Worm (Caenorhabditis elegans): ENCODE data around the gene C25G4.3.

C25G4.3 gene

DNA sequence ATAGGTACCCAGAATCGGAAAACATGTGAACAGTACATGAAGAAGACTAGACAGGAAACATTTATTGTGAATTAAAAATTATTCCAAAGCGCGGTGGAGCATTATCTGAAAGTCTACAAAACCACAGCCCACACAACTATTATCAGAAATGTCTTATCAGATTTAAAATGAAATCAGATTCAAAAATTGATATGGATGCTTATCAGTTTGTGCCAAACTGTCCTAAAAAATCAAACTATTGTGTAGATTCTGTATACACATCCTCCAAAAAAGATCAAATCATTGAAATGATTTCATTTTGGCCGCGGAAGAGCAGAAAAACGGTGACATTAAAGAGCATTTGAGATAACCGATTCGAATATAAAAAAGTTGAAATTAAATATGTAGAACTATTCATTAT, 10.2 kb downstream of the C25G4.3 start, which contains the start of gene irg-4 (continued):
- TF ChIP-seq snpc-1.2 (GFP tag; IDR thresholded peaks at IDR 0.05): no peak
- no peak for TF ChIP-seq daf-16 (GFP tag; optimal IDR thresholded peaks at IDR 0.05)
- peak; percentile 55 for TF ChIP-seq daf-16 (tag; optimal IDR thresholded peaks at IDR 0.05)
- TF ChIP-seq mes-2 (tag; optimal IDR thresholded peaks at IDR 0.05; ENCODE audit: poor library complexity, severe bottlenecking): no peak
- TF ChIP-seq nhr-11 (tag; optimal IDR thresholded peaks at IDR 0.05): no peak
- TF ChIP-seq R02D3.7 (tag; optimal IDR thresholded peaks at IDR 0.05): no peak

DNA sequence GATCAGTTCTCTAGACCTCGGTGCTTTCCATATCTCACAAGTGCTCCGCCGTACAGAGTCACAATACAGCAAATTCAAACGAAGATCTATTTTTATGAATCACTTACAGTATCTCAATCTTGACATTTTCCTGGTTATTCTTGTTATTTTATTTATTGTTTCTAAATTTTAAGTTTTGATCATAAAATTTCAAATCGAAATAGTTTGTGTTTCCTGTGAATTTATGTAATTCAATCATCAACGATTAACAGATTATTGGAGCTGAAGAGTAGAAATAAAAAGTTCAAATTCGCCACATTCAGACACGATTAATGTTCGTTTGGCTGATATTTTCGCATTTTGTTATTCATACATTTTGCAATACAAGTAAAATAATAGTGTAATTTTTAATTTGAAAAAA, 13.3 kb downstream of the C25G4.3 start, which contains the start of gene clec-184:
Gene clec-184, plus strand, starts transcription at position 301 of the 400 bp plus-strand sequence.
- TF ChIP-seq mxl-2 (GFP tag; conservative IDR thresholded peaks at IDR 0.05) (no peak), ama-1 (optimal IDR thresholded peaks at IDR 0.05) (no peak), nhr-102 (tag; optimal IDR thresholded peaks at IDR 0.05) (no peak), tag-97 (GFP tag; IDR thresholded peaks at IDR 0.05) (no peak), lin-29 (GFP tag; IDR thresholded peaks at IDR 0.05) (no peak), lin-13 (GFP tag; optimal IDR thresholded peaks at IDR 0.05) (no peak), fos-1 (tag; optimal IDR thresholded peaks at IDR 0.05) (no peak)

DNA sequence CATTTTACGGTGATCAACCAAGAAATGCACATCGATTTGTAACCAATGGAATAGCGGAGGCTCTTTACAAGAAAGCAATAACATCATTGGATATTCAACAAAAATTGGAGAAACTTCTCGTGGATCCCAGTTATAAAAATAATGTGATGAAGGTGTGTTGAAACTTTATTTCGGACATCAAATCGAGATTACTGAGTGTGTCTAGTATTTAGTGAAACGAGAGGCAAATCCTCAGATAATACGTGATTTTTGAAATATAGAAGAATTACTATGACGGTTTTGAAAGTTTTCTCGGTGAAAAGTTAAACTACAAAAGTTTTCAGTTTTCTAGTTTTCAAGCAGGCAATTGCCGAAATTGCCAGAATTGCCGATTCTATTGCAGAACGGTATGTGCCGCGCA, 13.9 kb downstream of the C25G4.3 start:
- no peak for TF ChIP-seq ceh-82 (tag; optimal IDR thresholded peaks at IDR 0.05)
- TF ChIP-seq dmd-8 (GFP tag; IDR thresholded peaks at IDR 0.05): no peak
- TF ChIP-seq aha-1 (tag): peak; percentile 92

DNA sequence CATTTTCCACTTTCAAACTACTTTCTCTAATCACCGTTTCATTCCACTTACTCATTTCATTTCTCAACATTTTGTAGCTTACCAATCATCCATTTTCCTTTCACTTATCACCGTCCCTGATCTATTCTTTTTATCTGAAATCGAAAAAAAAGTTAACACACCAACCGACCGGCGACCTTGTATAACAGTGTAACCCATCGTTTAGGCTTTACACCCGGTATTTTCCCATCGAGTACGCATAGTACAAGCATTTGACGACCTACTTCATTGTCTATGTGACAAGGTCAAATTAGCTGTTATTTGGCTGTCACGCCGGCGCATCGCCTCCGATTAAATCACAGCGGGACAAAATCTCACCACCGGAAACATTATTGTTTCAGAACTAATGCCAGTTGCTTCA, 16.2 kb downstream of the C25G4.3 start:
- TF ChIP-seq snpc-4 (tag; optimal IDR thresholded peaks at IDR 0.05) (no peak), aha-1 (tag) (peak; percentile 16), R02D3.7 (tag; optimal IDR thresholded peaks at IDR 0.05) (no peak), rbr-2 (tag; optimal IDR thresholded peaks at IDR 0.05) (no peak), nhr-42 (GFP tag; IDR thresholded peaks at IDR 0.05) (no peak), zfp-3 (GFP tag; conservative IDR thresholded peaks at IDR 0.05) (no peak), T20F7.1 (GFP tag; optimal IDR thresholded peaks at IDR 0.05) (no peak), nhr-28 (tag; optimal IDR thresholded peaks at IDR 0.05) (no peak), ama-1 (optimal IDR thresholded peaks at IDR 0.05) (no peak), unc-62 (GFP tag; optimal IDR thresholded peaks at IDR 0.05 in 1 of 2) (peak in 1 of 2 experiments; percentile 86), unc-62 (tag; optimal IDR thresholded peaks at IDR 0.05) (no peak), nhr-48 (tag; optimal IDR thresholded peaks at IDR 0.05) (no peak), arid-1 (GFP tag; conservative IDR thresholded peaks at IDR 0.05) (no peak), lim-7 (GFP tag; IDR thresholded peaks at IDR 0.05) (no peak), ceh-82 (tag; optimal IDR thresholded peaks at IDR 0.05) (no peak), fkh-10 (GFP tag; optimal IDR thresholded peaks at IDR 0.05) (no peak), nhr-41 (GFP tag; IDR thresholded peaks at IDR 0.05) (no peak), F44E2.7 (GFP tag; IDR thresholded peaks at IDR 0.05) (no peak), hif-1 (tag; optimal IDR thresholded peaks at IDR 0.05) (no peak), daf-12 (tag; optimal IDR thresholded peaks at IDR 0.05) (no peak), nhr-25 (tag; optimal IDR thresholded peaks at IDR 0.05; ENCODE audit: borderline replicate concordance, insufficient read depth) (peak; percentile 9)

ce11 chrIV:12428467-12428866, 17.2 kb downstream of the C25G4.3 start, which contains the start of gene col-130:
Gene col-130 (minus strand): TSS chrIV:12428516.
- TF ChIP-seq unc-62 (GFP tag; optimal IDR thresholded peaks at IDR 0.05 in 1 of 2) (no peak), unc-62 (tag; optimal IDR thresholded peaks at IDR 0.05) (no peak), egl-43 (GFP tag; IDR thresholded peaks at IDR 0.05) (no peak), lin-39 (tag; optimal IDR thresholded peaks at IDR 0.05) (no peak), aha-1 (tag) (peak; percentile 4), mep-1 (tag; optimal IDR thresholded peaks at IDR 0.05) (no peak), mxl-3 (GFP tag; optimal IDR thresholded peaks at IDR 0.05) (peak; percentile 2), Y105C5A.15 (GFP tag; IDR thresholded peaks at IDR 0.05) (no peak)
